Fruit fly (Drosophila melanogaster) whole organism, larva: ENCODE measurements around the gene Met75Ca.
"Not testable (repeated sequence)": the region's sequence is repeated elsewhere in the genome, so short reads cannot be mapped to it uniquely, and the experiment has no call there.

Experiments
- noc ChIP-seq: fragments of 200-800 bp; sonication (Bioruptor generic); optimal IDR thresholded peaks from 3 replicates; lab custom pipeline; 2019; ENCODE audit warnings: missing biosample characterization, mild to moderate bottlenecking, missing genetic modification characterization, moderate library complexity

The Met75Ca gene

dm6 chr3L:18472284-18472683 lies at the start of gene Met75Ca:
Met75Ca (minus strand) TSS chr3L:18472384.
- not testable (repeated sequence) for TF ChIP-seq noc (tag; lab: Kevin White, UChicago)

dm6 chr3L:18502425-18502824 lies 30.2 kb upstream of the Met75Ca start, which contains the start of gene AstC-R2:
AstC-R2 (minus strand) TSS chr3L:18502557.
- no peak for TF ChIP-seq noc (tag; lab: Kevin White, UChicago)

- TF ChIP-seq noc (tag; lab: Kevin White, UChicago): not testable (repeated sequence)
These were observed 2.7 kb downstream of the Met75Ca start, which contains the start of gene Met75Cb for dm6 chr3L:18469518-18469917. Met75Cb (minus strand) TSS chr3L:18469618.

dm6 chr3L:18463063-18463462 lies 9.1 kb downstream of the Met75Ca start, which contains the start of gene CG4306:
CG4306 (minus strand) TSS chr3L:18463163.
- TF ChIP-seq noc (tag; lab: Kevin White, UChicago): no peak

dm6 chr3L:18460987-18461403 lies 11.2 kb downstream of the Met75Ca start, which contains the start of gene CG32196:
CG32196 (minus strand) TSS chr3L:18461024.
- TF ChIP-seq noc (tag; lab: Kevin White, UChicago): peak; percentile 76

dm6 chr3L:18460317-18460912 lies 11.8 kb downstream of the Met75Ca start:
- TF ChIP-seq noc (tag; lab: Kevin White, UChicago): no peak

dm6 chr3L:18449691-18450090 lies 22.5 kb downstream of the Met75Ca start:
- TF ChIP-seq noc (tag; lab: Kevin White, UChicago): no peak

- no peak for TF ChIP-seq noc (tag; lab: Kevin White, UChicago)
These were observed 32.4 kb downstream of the Met75Ca start, which contains the start of gene skl for dm6 chr3L:18439809-18440256. skl (minus strand) TSS chr3L:18439942.

dm6 chr3L:18430600-18430999 lies 41.6 kb downstream of the Met75Ca start:
- TF ChIP-seq noc (tag; lab: Kevin White, UChicago): no peak

- no peak for TF ChIP-seq noc (tag; lab: Kevin White, UChicago)
These were observed 46.9 kb downstream of the Met75Ca start for dm6 chr3L:18425288-18425687.

dm6 chr3L:18423011-18423410 lies 49.2 kb downstream of the Met75Ca start:
- no peak for TF ChIP-seq noc (tag; lab: Kevin White, UChicago)
